Worm (Caenorhabditis elegans): ENCODE data around the gene T19C3.6.

The T19C3.6 gene

DNA sequence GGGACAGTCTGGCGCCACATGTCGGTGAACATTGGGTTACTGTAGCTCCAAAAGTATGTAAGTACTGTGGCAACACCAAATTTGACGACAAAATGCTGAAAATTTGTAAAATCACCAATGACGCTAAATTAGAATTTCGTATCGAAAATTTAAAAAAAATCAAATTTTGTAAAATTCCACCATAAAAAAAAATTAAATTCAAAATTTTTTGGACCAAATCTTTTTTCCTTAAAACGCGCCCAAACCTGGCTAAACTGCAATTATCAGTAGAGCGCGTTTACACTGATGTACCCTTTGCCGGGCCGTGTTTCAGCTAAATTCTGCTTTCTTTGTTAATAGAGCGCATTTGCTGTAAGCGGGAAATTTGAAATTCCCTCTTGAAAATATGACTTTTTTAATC is at the start of gene T19C3.6:
T19C3.6 (minus strand) TSS at position 101 of the 400 bp plus-strand sequence.
- TF ChIP-seq F13H6.1 (tag; optimal IDR thresholded peaks at IDR 0.05): no peak
- no peak for TF ChIP-seq unc-42 (tag; optimal IDR thresholded peaks at IDR 0.05)
- no peak for TF ChIP-seq pros-1 (tag; optimal IDR thresholded peaks at IDR 0.05)
- TF ChIP-seq pat-9 (tag; optimal IDR thresholded peaks at IDR 0.05): no peak
- TF ChIP-seq npax-4 (tag; optimal IDR thresholded peaks at IDR 0.05): no peak
- TF ChIP-seq elt-4 (tag; optimal IDR thresholded peaks at IDR 0.05): no peak
- TF ChIP-seq pag-3 (tag; optimal IDR thresholded peaks at IDR 0.05; ENCODE audit: borderline replicate concordance): no peak
- TF ChIP-seq ceh-45 (GFP tag; IDR thresholded peaks at IDR 0.05): no peak
- TF ChIP-seq sox-2 (GFP tag; IDR thresholded peaks at IDR 0.05): no peak

DNA sequence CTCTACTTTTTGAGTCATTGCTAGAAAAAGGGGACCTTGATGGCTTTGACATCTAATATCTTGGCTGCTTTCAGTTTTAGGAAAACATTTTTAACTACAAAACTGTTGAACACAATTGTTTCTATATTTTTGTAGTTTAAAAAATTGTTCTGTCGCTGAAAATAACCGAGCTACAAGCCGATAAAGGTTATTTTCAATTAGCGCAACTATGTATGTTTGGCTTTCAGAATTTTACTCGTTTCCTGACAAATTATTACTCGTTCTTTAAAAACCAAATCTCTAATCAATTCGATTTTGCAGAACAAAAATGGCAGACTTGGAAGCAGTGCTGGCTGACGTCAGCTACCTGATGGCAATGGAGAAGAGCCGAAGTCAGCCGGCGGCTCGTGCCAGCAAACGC is 44.5 kb upstream of the T19C3.6 start, which contains the start of gene grk-2:
grk-2 (plus strand) TSS at position 301 of the 400 bp plus-strand sequence.
- no peak for TF ChIP-seq ceh-22 (tag; optimal IDR thresholded peaks at IDR 0.05)
- no peak for TF ChIP-seq dmd-4 (tag; optimal IDR thresholded peaks at IDR 0.05; ENCODE audit: borderline replicate concordance)
- TF ChIP-seq madf-2 (tag; optimal IDR thresholded peaks at IDR 0.05): no peak
- no peak for TF ChIP-seq pag-3 (tag; optimal IDR thresholded peaks at IDR 0.05; ENCODE audit: borderline replicate concordance)
- no peak for TF ChIP-seq unc-3 (GFP tag; conservative IDR thresholded peaks at IDR 0.05)
- TF ChIP-seq unc-3 (tag; optimal IDR thresholded peaks at IDR 0.05): no peak
- no peak for TF ChIP-seq ceh-2 (tag; optimal IDR thresholded peaks at IDR 0.05)
- no peak for TF ChIP-seq elt-4 (tag; optimal IDR thresholded peaks at IDR 0.05)
- no peak for TF ChIP-seq nhr-232 (tag; optimal IDR thresholded peaks at IDR 0.05)
- TF ChIP-seq Y22D7AL.16 (tag; optimal IDR thresholded peaks at IDR 0.05): no peak
- no peak for TF ChIP-seq sdc-2 (tag; optimal IDR thresholded peaks at IDR 0.05)
- no peak for TF ChIP-seq lim-6 (tag; optimal IDR thresholded peaks at IDR 0.05)
- TF ChIP-seq eyg-1 (tag; optimal IDR thresholded peaks at IDR 0.05): no peak

- TF ChIP-seq unc-42 (tag; optimal IDR thresholded peaks at IDR 0.05) (peak; percentile 97), rnt-1 (tag; optimal IDR thresholded peaks at IDR 0.05) (no peak)
These were observed 44.1 kb upstream of the T19C3.6 start for ce11 chrIII:675413-675812.

ce11 chrIII:670994-671393 is 39.7 kb upstream of the T19C3.6 start:
- TF ChIP-seq dve-1 (tag; optimal IDR thresholded peaks at IDR 0.05): no peak
- TF ChIP-seq syd-9 (tag; optimal IDR thresholded peaks at IDR 0.05): no peak
- no peak for TF ChIP-seq F13H6.1 (tag; optimal IDR thresholded peaks at IDR 0.05)
- no peak for TF ChIP-seq K02D7.2 (tag; optimal IDR thresholded peaks at IDR 0.05)
- no peak for TF ChIP-seq pha-2 (tag; optimal IDR thresholded peaks at IDR 0.05)
- no peak for TF ChIP-seq pag-3 (tag; optimal IDR thresholded peaks at IDR 0.05; ENCODE audit: borderline replicate concordance)
- no peak for TF ChIP-seq ceh-45 (GFP tag; IDR thresholded peaks at IDR 0.05)
- peak; percentile 67 for TF ChIP-seq ceh-14 (tag; optimal IDR thresholded peaks at IDR 0.05)
- no peak for TF ChIP-seq hlh-8 (tag; optimal IDR thresholded peaks at IDR 0.05)
- TF ChIP-seq pha-4 (tag; optimal IDR thresholded peaks at IDR 0.05): no peak
- no peak for TF ChIP-seq odd-2 (tag; optimal IDR thresholded peaks at IDR 0.05)
- peak; percentile 46 for TF ChIP-seq tbx-2 (tag; optimal IDR thresholded peaks at IDR 0.05)
- TF ChIP-seq ahr-1 (tag; optimal IDR thresholded peaks at IDR 0.05): no peak
- TF ChIP-seq Y22D7AL.16 (tag; optimal IDR thresholded peaks at IDR 0.05): peak; percentile 26
- TF ChIP-seq ceh-22 (tag; optimal IDR thresholded peaks at IDR 0.05): no peak
- peak; percentile 90 for TF ChIP-seq ceh-48 (tag; optimal IDR thresholded peaks at IDR 0.05)
- no peak for TF ChIP-seq unc-55 (GFP tag; optimal IDR thresholded peaks at IDR 0.05)
- TF ChIP-seq pqm-1 (tag; optimal IDR thresholded peaks at IDR 0.05): no peak
- no peak for TF ChIP-seq rnt-1 (tag; optimal IDR thresholded peaks at IDR 0.05)
- peak; percentile 80 for TF ChIP-seq ceh-31 (tag; optimal IDR thresholded peaks at IDR 0.05)
- TF ChIP-seq ama-1 (optimal IDR thresholded peaks at IDR 0.05): no peak
- no peak for TF ChIP-seq ceh-2 (tag; optimal IDR thresholded peaks at IDR 0.05)
- TF ChIP-seq fkh-6 (tag; optimal IDR thresholded peaks at IDR 0.05): no peak
- TF ChIP-seq fkh-10 (GFP tag; optimal IDR thresholded peaks at IDR 0.05): no peak
- peak; percentile 22 for TF ChIP-seq ceh-18 (tag; optimal IDR thresholded peaks at IDR 0.05)
- no peak for TF ChIP-seq tbx-7 (tag; optimal IDR thresholded peaks at IDR 0.05)
- TF ChIP-seq lin-11 (tag; optimal IDR thresholded peaks at IDR 0.05): no peak
- TF ChIP-seq nfya-1 (tag; optimal IDR thresholded peaks at IDR 0.05): peak; percentile 65
- TF ChIP-seq gmeb-2 (tag; optimal IDR thresholded peaks at IDR 0.05): no peak
- peak; percentile 32 for TF ChIP-seq ceh-34 (tag; optimal IDR thresholded peaks at IDR 0.05)
- TF ChIP-seq mec-3 (tag; optimal IDR thresholded peaks at IDR 0.05; ENCODE audit: borderline replicate concordance): no peak
- no peak for TF ChIP-seq ceh-9 (tag; optimal IDR thresholded peaks at IDR 0.05)
- TF ChIP-seq K09A11.1 (tag; optimal IDR thresholded peaks at IDR 0.05; ENCODE audit: insufficient read depth): no peak
- TF ChIP-seq unc-42 (tag; optimal IDR thresholded peaks at IDR 0.05): peak; percentile 97
